Fruit fly (Drosophila melanogaster) whole organism, adult: ENCODE measurements around the gene Cip4.

ENCODE experiments used
- CG11617 ChIP-seq: fragments of 200-800 bp; sonication (Bioruptor generic); optimal IDR thresholded peaks from 2 replicates; lab custom pipeline; 2017; ENCODE audit warnings: mild to moderate bottlenecking, missing biosample characterization, missing genetic modification reagents, missing genetic modification characterization
- CG12768 ChIP-seq: fragments of 200-800 bp; sonication (Bioruptor generic); optimal IDR thresholded peaks from 2 replicates; lab custom pipeline; 2017; ENCODE audit warnings: missing biosample characterization, missing genetic modification characterization, mild to moderate bottlenecking, moderate library complexity, missing genetic modification reagents
- CG14711 ChIP-seq: fragments of 200-800 bp; sonication (Bioruptor generic); optimal IDR thresholded peaks from 2 replicates; lab custom pipeline; 2018; ENCODE audit warnings: missing biosample characterization, mild to moderate bottlenecking, missing genetic modification characterization, moderate library complexity
- CG1620 ChIP-seq: fragments of 200-800 bp; sonication (Bioruptor generic); optimal IDR thresholded peaks from 2 replicates; lab custom pipeline; 2016; ENCODE audit warnings: missing biosample characterization, missing genetic modification characterization
- CG33017 ChIP-seq: fragments of 200-800 bp; sonication (Bioruptor generic); optimal IDR thresholded peaks from 2 replicates; lab custom pipeline; 2018; ENCODE audit warnings: missing biosample characterization, mild to moderate bottlenecking, missing genetic modification characterization, moderate library complexity
- CG5204 ChIP-seq: fragments of 200-800 bp; sonication (Bioruptor generic); optimal IDR thresholded peaks from 2 replicates; lab custom pipeline; 2016; ENCODE audit warnings: missing biosample characterization, missing genetic modification characterization
- CG7045 ChIP-seq: fragments of 200-800 bp; sonication (Bioruptor generic); optimal IDR thresholded peaks from 2 replicates; lab custom pipeline; 2017; ENCODE audit warnings: missing biosample characterization, mild to moderate bottlenecking, missing genetic modification characterization
- CG7101 ChIP-seq: fragments of 200-800 bp; sonication (Bioruptor generic); optimal IDR thresholded peaks from 2 replicates; lab custom pipeline; 2018; ENCODE audit warnings: missing biosample characterization, mild to moderate bottlenecking, missing genetic modification characterization, moderate library complexity
- Clk ChIP-seq: fragments of 200-800 bp; sonication (Bioruptor generic); optimal IDR thresholded peaks from 2 replicates; lab custom pipeline; 2017; ENCODE audit warnings: missing biosample characterization, missing genetic modification characterization
- Crg-1 ChIP-seq: fragments of 200-800 bp; sonication (Bioruptor generic); optimal IDR thresholded peaks from 2 replicates; lab custom pipeline; 2016; ENCODE audit warnings: missing biosample characterization, missing genetic modification characterization
- Hr96 ChIP-seq: fragments of 200-800 bp; sonication (Bioruptor generic); optimal IDR thresholded peaks from 2 replicates; lab custom pipeline; 2016; ENCODE audit warnings: missing biosample characterization, missing genetic modification characterization
- Mnt ChIP-seq: fragments of 200-800 bp; sonication (Bioruptor generic); optimal IDR thresholded peaks from 2 replicates; lab custom pipeline; 2016; ENCODE audit warnings: missing biosample characterization, mild to moderate bottlenecking, missing genetic modification characterization
- bab1 ChIP-seq: fragments of 200-800 bp; sonication (Bioruptor generic); optimal IDR thresholded peaks from 3 replicates; lab custom pipeline; 2019; ENCODE audit warnings: missing biosample characterization, mild to moderate bottlenecking, missing genetic modification characterization, moderate library complexity
- cic ChIP-seq: fragments of 200-800 bp; sonication (Bioruptor generic); optimal IDR thresholded peaks from 2 replicates; lab custom pipeline; 2017; ENCODE audit warnings: missing biosample characterization, mild to moderate bottlenecking, missing genetic modification characterization, moderate library complexity
- cnc ChIP-seq, 2 experiments: fragments of >200 bp; optimal IDR thresholded peaks; 2 replicates each; lab custom pipeline; 2017
- kay ChIP-seq: fragments of 200-800 bp; sonication (Bioruptor generic); peaks from one replicate; lab custom pipeline; 2016; ENCODE audit warnings: missing biosample characterization, missing genetic modification characterization, borderline replicate concordance
- ovo ChIP-seq: fragments of 200-800 bp; sonication (Bioruptor generic); optimal IDR thresholded peaks from 2 replicates; lab custom pipeline; 2016; ENCODE audit warnings: missing biosample characterization, missing genetic modification characterization
- pad ChIP-seq: fragments of 200-800 bp; sonication (Bioruptor generic); optimal IDR thresholded peaks from 3 replicates; lab custom pipeline; 2017; ENCODE audit warnings: missing biosample characterization, missing genetic modification characterization, mild to moderate bottlenecking, moderate library complexity, missing genetic modification reagents
- tj ChIP-seq: fragments of 200-800 bp; sonication (Bioruptor generic); optimal IDR thresholded peaks from 3 replicates; lab custom pipeline; 2017; ENCODE audit warnings: missing biosample characterization, mild to moderate bottlenecking, missing genetic modification characterization, moderate library complexity
- toe ChIP-seq: fragments of 200-800 bp; sonication (Bioruptor generic); optimal IDR thresholded peaks from 2 replicates; lab custom pipeline; 2016; ENCODE audit warnings: missing biosample characterization, missing genetic modification characterization

The Cip4 gene

dm6 chr3L:4307691-4308383 lies 56.1 kb downstream of the Cip4 start, which contains the start of gene dyl:
dyl (minus strand) TSS chr3L:4307718.
- TF ChIP-seq bab1 (GFP tag; lab: Kevin White, UChicago) (no peak), cic (GFP tag; lab: Kevin White, UChicago) (no peak), CG1620 (GFP tag; lab: Kevin White, UChicago) (no peak), ovo (no peak), CG33017 (no peak), Mnt (no peak), toe (no peak), CG14711 (tag; lab: Kevin White, UChicago) (no peak), CG7045 (GFP tag; lab: Kevin White, UChicago) (no peak), kay (GFP tag; lab: Kevin White, UChicago) (no peak), CG7101 (tag; lab: Kevin White, UChicago) (no peak), pad (GFP tag; lab: Kevin White, UChicago) (no peak), Clk (GFP tag; lab: Kevin White, UChicago) (no peak), cnc (optimal IDR thresholded peaks at IDR 0.05; lab: Kevin White, UChicago) (no peak), CG11617 (GFP tag; lab: Kevin White, UChicago) (no peak), CG12768 (GFP tag; lab: Kevin White, UChicago) (no peak)

dm6 chr3L:4304244-4304959 lies 59.5 kb downstream of the Cip4 start:
- no peak for TF ChIP-seq toe
- no peak for TF ChIP-seq tj (GFP tag; lab: Kevin White, UChicago)
- TF ChIP-seq Crg-1 (GFP tag; lab: Kevin White, UChicago) = no peak
- no peak for TF ChIP-seq Mnt
- no peak for TF ChIP-seq bab1 (GFP tag; lab: Kevin White, UChicago)
- no peak for TF ChIP-seq cic (GFP tag; lab: Kevin White, UChicago)
- no peak for TF ChIP-seq Hr96 (GFP tag; lab: Kevin White, UChicago)
- no peak for TF ChIP-seq kay (GFP tag; lab: Kevin White, UChicago)
- TF ChIP-seq CG5204 (GFP tag; lab: Kevin White, UChicago) = no peak
- TF ChIP-seq CG12768 (GFP tag; lab: Kevin White, UChicago) = no peak
- no peak for TF ChIP-seq CG14711 (tag; lab: Kevin White, UChicago)
- TF ChIP-seq pad (GFP tag; lab: Kevin White, UChicago) = no peak
- no peak for TF ChIP-seq cnc (optimal IDR thresholded peaks at IDR 0.05; lab: Kevin White, UChicago)
- TF ChIP-seq CG1620 (GFP tag; lab: Kevin White, UChicago) = no peak
- TF ChIP-seq CG7101 (tag; lab: Kevin White, UChicago) = no peak
- TF ChIP-seq CG7045 (GFP tag; lab: Kevin White, UChicago) = no peak
- TF ChIP-seq Clk (GFP tag; lab: Kevin White, UChicago) = no peak
- no peak for TF ChIP-seq ovo

dm6 chr3L:4302088-4302487 lies 61.8 kb downstream of the Cip4 start:
- TF ChIP-seq CG1620 (GFP tag; lab: Kevin White, UChicago) (no peak), bab1 (GFP tag; lab: Kevin White, UChicago) (no peak), Hr96 (GFP tag; lab: Kevin White, UChicago) (no peak), cnc (optimal IDR thresholded peaks at IDR 0.05; lab: Kevin White, UChicago) (no peak), CG12768 (GFP tag; lab: Kevin White, UChicago) (no peak), Clk (GFP tag; lab: Kevin White, UChicago) (no peak)

- TF ChIP-seq CG14711 (tag; lab: Kevin White, UChicago) (no peak), toe (no peak), kay (GFP tag; lab: Kevin White, UChicago) (no peak), CG5204 (GFP tag; lab: Kevin White, UChicago) (no peak), cic (GFP tag; lab: Kevin White, UChicago) (no peak), CG11617 (GFP tag; lab: Kevin White, UChicago) (no peak), Crg-1 (GFP tag; lab: Kevin White, UChicago) (no peak), Clk (GFP tag; lab: Kevin White, UChicago) (no peak), pad (GFP tag; lab: Kevin White, UChicago) (no peak), Mnt (no peak), Hr96 (GFP tag; lab: Kevin White, UChicago) (no peak), CG7101 (tag; lab: Kevin White, UChicago) (no peak), CG1620 (GFP tag; lab: Kevin White, UChicago) (no peak), CG12768 (GFP tag; lab: Kevin White, UChicago) (no peak), CG7045 (GFP tag; lab: Kevin White, UChicago) (no peak), CG33017 (no peak), cnc (optimal IDR thresholded peaks at IDR 0.05; lab: Kevin White, UChicago) (no peak), bab1 (GFP tag; lab: Kevin White, UChicago) (no peak)
Observed at dm6 chr3L:4296760-4297159, 67.1 kb downstream of the Cip4 start.

dm6 chr3L:4293711-4294110 lies 70.2 kb downstream of the Cip4 start:
- TF ChIP-seq CG11617 (GFP tag; lab: Kevin White, UChicago) (peak; percentile 10), CG33017 (peak; percentile 54), CG7101 (tag; lab: Kevin White, UChicago) (peak; percentile 26), cic (GFP tag; lab: Kevin White, UChicago) (peak; percentile 39), kay (GFP tag; lab: Kevin White, UChicago) (no peak)
